Worm (Caenorhabditis elegans) whole organism, L1 larva: Measurements from ENCODE around the gene H35N09.2.

Source experiments
- blmp-1 ChIP-seq: fragments of 150-350 bp; optimal IDR thresholded peaks from 2 replicates; lab custom pipeline; 2014; ENCODE audit warnings: missing biosample characterization, missing genetic modification characterization
- sox-4 ChIP-seq: sonication (generic microtip); optimal IDR thresholded peaks from 2 replicates; lab custom pipeline; 2016; ENCODE audit warnings: missing genetic modification characterization, missing compliant biosample characterization

The H35N09.2 gene

DNA sequence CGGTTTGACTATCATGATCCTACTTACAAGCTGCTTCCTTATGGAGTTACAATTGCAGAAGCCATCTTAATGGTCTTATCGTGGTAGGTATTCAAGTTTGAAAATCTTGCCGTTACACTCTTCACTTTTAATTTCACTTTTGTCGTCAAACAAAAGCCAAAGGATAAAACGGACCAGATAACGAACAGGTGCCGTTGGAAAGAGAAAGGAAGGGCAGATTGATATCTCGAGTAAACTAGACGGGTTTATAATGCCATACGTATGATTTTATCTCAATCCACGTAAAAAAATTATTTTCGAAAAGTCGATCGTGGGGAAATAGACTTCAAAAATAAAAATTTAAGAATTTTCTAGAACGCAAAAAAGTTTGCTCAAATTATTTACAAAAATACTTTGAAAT is 50.8 kb downstream of the H35N09.2 start:
- TF ChIP-seq blmp-1 (tag; lab: Kevin White, UChicago) (peak; percentile 76), sox-4 (tag; lab: Kevin White, UChicago) (no peak)
